Worm (Caenorhabditis elegans): ENCODE results near the gene cyp-33B1.

The cyp-33B1 gene

DNA sequence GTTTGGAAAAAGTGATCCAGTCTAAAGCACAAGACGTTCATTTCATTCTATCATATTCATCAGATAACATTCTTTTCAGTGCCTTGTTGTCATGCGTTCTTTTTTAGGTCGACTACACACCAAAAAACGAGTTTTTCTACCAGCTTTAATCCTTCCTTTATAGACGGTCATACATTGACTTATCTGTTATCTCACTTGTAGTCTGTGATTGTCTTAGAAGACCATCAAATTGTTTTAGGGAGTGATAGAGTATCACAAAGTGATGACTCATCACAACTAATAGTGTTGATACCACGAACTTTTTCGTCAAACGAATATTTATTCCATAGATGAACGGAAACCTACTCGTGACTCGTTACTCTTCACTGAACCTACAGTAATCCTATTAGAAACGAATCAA lies 44.7 kb downstream of the cyp-33B1 start:
- TF ChIP-seq lin-35 (GFP tag; optimal IDR thresholded peaks at IDR 0.05) (peak in 1 of 2 experiments; percentile 13), nhr-71 (tag; optimal IDR thresholded peaks at IDR 0.05) (no peak), skn-1 (tag; optimal IDR thresholded peaks at IDR 0.05) (no peak), zag-1 (tag; optimal IDR thresholded peaks at IDR 0.05) (no peak), alr-1 (tag; optimal IDR thresholded peaks at IDR 0.05; ENCODE audit: borderline replicate concordance) (no peak), pag-3 (tag; optimal IDR thresholded peaks at IDR 0.05; ENCODE audit: borderline replicate concordance, insufficient read depth) (no peak), unc-30 (tag; optimal IDR thresholded peaks at IDR 0.05) (no peak), nhr-85 (tag) (peak; percentile 82), C16A3.4 (tag; optimal IDR thresholded peaks at IDR 0.05) (no peak), pax-3 (tag; optimal IDR thresholded peaks at IDR 0.05) (no peak), elt-3 (tag; optimal IDR thresholded peaks at IDR 0.05) (peak in 2 of 6 experiments; percentile 24 to 28), lin-39 (tag; optimal IDR thresholded peaks at IDR 0.05) (no peak), mab-9 (GFP tag; IDR thresholded peaks at IDR 0.05) (no peak), irx-1 (tag; optimal IDR thresholded peaks at IDR 0.05) (no peak), unc-62 (GFP tag; optimal IDR thresholded peaks at IDR 0.05) (no peak), nhr-47 (tag; optimal IDR thresholded peaks at IDR 0.05) (no peak), ceh-90 (tag; optimal IDR thresholded peaks at IDR 0.05) (no peak), vab-15 (tag; optimal IDR thresholded peaks at IDR 0.05) (no peak), ceh-8 (GFP tag; optimal IDR thresholded peaks at IDR 0.05) (no peak), hlh-4 (tag; optimal IDR thresholded peaks at IDR 0.05) (no peak), ztf-4 (tag; optimal IDR thresholded peaks at IDR 0.05) (no peak), ces-1 (GFP tag; optimal IDR thresholded peaks at IDR 0.05) (no peak), mep-1 (tag; optimal IDR thresholded peaks at IDR 0.05) (peak; percentile 26)

DNA sequence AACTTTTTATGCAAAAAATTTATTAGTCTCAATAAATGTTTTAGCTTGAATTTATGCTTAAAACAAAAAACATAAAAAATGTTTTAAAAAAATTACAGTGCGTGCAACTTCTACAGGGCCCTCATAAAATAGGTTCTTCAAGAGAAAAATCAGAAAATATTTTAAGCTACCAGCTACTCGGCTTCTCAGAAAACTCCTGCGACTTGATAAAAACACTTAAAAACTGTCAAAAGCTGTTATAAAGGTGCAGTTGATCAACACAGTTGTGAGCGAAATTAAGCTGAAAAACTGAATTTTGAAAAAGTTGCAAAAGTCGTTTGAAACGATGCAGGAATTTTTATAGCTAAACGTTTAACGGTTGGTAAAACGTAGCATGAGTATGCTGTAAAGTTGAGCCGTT lies 47.6 kb downstream of the cyp-33B1 start:
- TF ChIP-seq swsn-7 (tag; optimal IDR thresholded peaks at IDR 0.05) (no peak), efl-1 (optimal IDR thresholded peaks at IDR 0.05) (no peak), efl-1 (GFP tag; optimal IDR thresholded peaks at IDR 0.05 in 1 of 2) (no peak), snpc-4 (tag; optimal IDR thresholded peaks at IDR 0.05) (no peak), unc-86 (tag; optimal IDR thresholded peaks at IDR 0.05) (no peak), alr-1 (tag; optimal IDR thresholded peaks at IDR 0.05; ENCODE audit: borderline replicate concordance) (no peak), C16A3.4 (tag; optimal IDR thresholded peaks at IDR 0.05) (no peak), lir-3 (tag; optimal IDR thresholded peaks at IDR 0.05; ENCODE audit: poor library complexity) (no peak), nhr-90 (tag; optimal IDR thresholded peaks at IDR 0.05; ENCODE audit: poor library complexity) (no peak), C04F5.9 (tag; optimal IDR thresholded peaks at IDR 0.05) (no peak), rnt-1 (tag; optimal IDR thresholded peaks at IDR 0.05) (no peak), ceh-88 (GFP tag; IDR thresholded peaks at IDR 0.05) (no peak), nhr-28 (tag; optimal IDR thresholded peaks at IDR 0.05) (no peak), unc-62 (GFP tag; optimal IDR thresholded peaks at IDR 0.05) (no peak), C34B4.2 (tag; optimal IDR thresholded peaks at IDR 0.05) (no peak), mab-9 (GFP tag; IDR thresholded peaks at IDR 0.05) (0 out of 2 replicates have a peak, but pooled peaks have one; percentile 8), snu-23 (GFP tag; optimal IDR thresholded peaks at IDR 0.05) (no peak), nhr-20 (tag; optimal IDR thresholded peaks at IDR 0.05) (no peak), nhr-85 (tag) (peak; percentile 20), elt-2 (tag; optimal IDR thresholded peaks at IDR 0.05) (no peak), ama-1 (optimal IDR thresholded peaks at IDR 0.05) (peak; percentile 76), pag-3 (tag; optimal IDR thresholded peaks at IDR 0.05; ENCODE audit: borderline replicate concordance, insufficient read depth) (no peak), aha-1 (tag; optimal IDR thresholded peaks at IDR 0.05) (no peak), xbp-1 (tag; optimal IDR thresholded peaks at IDR 0.05) (no peak), nhr-84 (tag; optimal IDR thresholded peaks at IDR 0.05) (no peak), egl-13 (tag; optimal IDR thresholded peaks at IDR 0.05) (no peak), blmp-1 (tag; optimal IDR thresholded peaks at IDR 0.05) (no peak), nhr-76 (tag; optimal IDR thresholded peaks at IDR 0.05) (no peak)
